Worm (Caenorhabditis elegans) whole organism, L2 larva: ENCODE measurements around the gene lin-29.

Experiments used
- lsy-2 ChIP-seq, 2 experiments: fragments of 150-350 bp in 1 of 2; sonication (generic microtip) in 1 of 2; optimal IDR thresholded peaks; 2 replicates each; lab custom pipeline; 2014 to 2017; ENCODE audit warnings: missing biosample characterization in 2 of 2, missing genetic modification characterization in 2 of 2
- ztf-4 ChIP-seq: fragments of 150-350 bp; optimal IDR thresholded peaks from 2 replicates; lab custom pipeline; 2014; ENCODE audit warnings: missing biosample characterization, missing genetic modification characterization

DNA sequence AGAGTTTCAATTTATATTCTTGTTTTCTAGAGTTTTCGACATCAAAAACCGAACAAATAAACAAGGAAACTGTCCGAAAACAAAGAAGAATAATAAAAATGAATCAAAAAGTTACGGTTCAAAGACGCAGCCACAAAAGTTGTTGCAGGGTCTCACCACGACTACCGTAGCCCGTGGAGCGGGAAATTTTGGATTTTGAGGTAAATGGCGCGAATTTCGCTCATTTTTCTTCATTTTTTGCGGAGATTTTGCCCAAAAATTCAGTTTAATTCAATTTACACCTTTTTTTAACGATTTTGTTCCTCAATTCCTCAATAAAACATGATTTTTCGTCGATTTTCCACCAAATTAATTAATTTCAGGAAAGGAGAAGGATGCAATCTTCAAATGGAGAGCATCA, 33.1 kb upstream of the lin-29 start, which contains the start of gene mex-1:
- TF ChIP-seq ztf-4 (no peak), lsy-2 (tag; optimal IDR thresholded peaks at IDR 0.05; lab: Kevin White, UChicago) (no peak)
